Fruit fly (Drosophila melanogaster): ENCODE data around the gene Dus2.

dm6 chrX:14227043-14227442, 10.7 kb upstream of the Dus2 start:
- no peak for TF ChIP-seq usp (GFP tag; optimal IDR thresholded peaks at IDR 0.05)
- no peak for TF ChIP-seq Dll (optimal IDR thresholded peaks at IDR 0.05)
- no peak for TF ChIP-seq psq (optimal IDR thresholded peaks at IDR 0.05)

Measured in whole organism.